Fruit fly (Drosophila melanogaster): Measurements from ENCODE around the gene His2Av.

Gene His2Av

DNA sequence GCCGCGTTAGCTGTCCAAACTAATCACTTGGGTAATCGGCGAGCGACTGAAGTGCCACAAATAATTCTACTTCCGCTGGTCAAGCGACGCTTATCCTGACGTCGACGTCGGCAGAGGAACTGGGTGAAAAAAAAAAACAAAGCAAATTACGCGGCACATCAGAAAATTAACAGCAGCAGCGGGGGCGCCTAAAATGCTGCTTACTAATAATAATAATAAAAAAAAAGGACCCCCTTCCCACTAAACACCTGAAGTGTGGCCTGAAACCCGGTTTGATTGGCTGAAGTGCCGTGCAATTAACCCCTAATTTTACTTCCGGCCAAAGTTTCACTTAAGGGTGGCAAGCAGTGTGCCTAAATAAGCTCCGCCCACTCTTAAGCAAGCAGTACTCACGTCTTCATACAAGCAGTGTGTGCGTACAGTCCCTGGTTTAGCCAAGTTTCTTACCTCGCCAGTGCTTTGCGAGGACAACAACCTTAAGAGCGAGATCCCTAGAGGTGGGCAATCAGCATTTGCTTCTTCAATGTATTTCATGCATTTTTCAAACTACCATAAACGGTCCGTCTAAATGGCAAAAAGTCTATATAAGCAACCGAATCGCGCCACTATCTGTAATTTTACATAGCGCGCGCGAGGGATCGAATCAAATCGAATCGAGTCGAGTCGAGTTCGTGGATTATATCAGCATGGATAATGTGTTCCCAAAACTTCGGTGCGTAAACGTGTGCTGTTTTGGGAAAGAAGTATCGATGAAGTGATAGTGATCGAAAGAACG, 14.6 kb downstream of the His2Av start, which contains the start of the genes ro and T48 (continued):
- TF ChIP-seq toy (GFP tag; IDR thresholded peaks at IDR 0.05) (no peak), CG11247 (GFP tag; IDR thresholded peaks at IDR 0.05) (peak; percentile 53; the same call in 1 of the 2 replicates), klu (GFP tag; IDR thresholded peaks at IDR 0.05) (peak; percentile 14; the same call in 1 of the 2 replicates), Hey (tag; optimal IDR thresholded peaks at IDR 0.05) (no peak), ftz-f1 (GFP tag; optimal IDR thresholded peaks at IDR 0.05) (peak; percentile 65), CG6272 (GFP tag; IDR thresholded peaks at IDR 0.05) (peak; percentile 22; the same call in 1 of the 2 replicates), CG14050 (GFP tag; IDR thresholded peaks at IDR 0.05) (no peak), kay (GFP tag; optimal IDR thresholded peaks at IDR 0.05) (peak; percentile 16), CG17612 (GFP tag; IDR thresholded peaks at IDR 0.05) (no peak), CG10147 (GFP tag; optimal IDR thresholded peaks at IDR 0.05) (peak; percentile 49), Nf-YC (tag; optimal IDR thresholded peaks at IDR 0.05) (peak; percentile 98), CG14965 (GFP tag; optimal IDR thresholded peaks at IDR 0.05; ENCODE audit: borderline replicate concordance) (no peak), HmgZ (tag; optimal IDR thresholded peaks at IDR 0.05) (peak; percentile 91), CG16815 (GFP tag; optimal IDR thresholded peaks at IDR 0.05) (no peak), amos (GFP tag; IDR thresholded peaks at IDR 0.05; ENCODE audit: partially characterized antibody) (peak; percentile 78), CG3847 (GFP tag; IDR thresholded peaks at IDR 0.05) (peak; percentile 69), gsb (GFP tag; IDR thresholded peaks at IDR 0.05) (no peak), CG5953 (GFP tag; IDR thresholded peaks at IDR 0.05) (no peak), Hr51 (GFP tag; optimal IDR thresholded peaks at IDR 0.05) (peak; percentile 26 to 53), CG32772 (GFP tag; IDR thresholded peaks at IDR 0.05) (peak; percentile 13; the same call in 1 of the 2 replicates), CG13624 (GFP tag; optimal IDR thresholded peaks at IDR 0.05) (peak; percentile 85), Dek (tag; optimal IDR thresholded peaks at IDR 0.05) (peak; percentile 82), D19B (GFP tag; optimal IDR thresholded peaks at IDR 0.05) (no peak), CG18599 (GFP tag; optimal IDR thresholded peaks at IDR 0.05) (peak; percentile 55), Sox100B (GFP tag; optimal IDR thresholded peaks at IDR 0.05) (no peak), cad (GFP tag; optimal IDR thresholded peaks at IDR 0.05) (no peak), Awh (GFP tag; IDR thresholded peaks at IDR 0.05) (no peak), sens (GFP tag) (peak; percentile 87), gt (GFP tag; IDR thresholded peaks at IDR 0.05) (no peak), Opbp (GFP tag; IDR thresholded peaks at IDR 0.05; ENCODE audit: partially characterized antibody) (peak; percentile 73), TFAM (GFP tag; optimal IDR thresholded peaks at IDR 0.05) (no peak), tap (tag; optimal IDR thresholded peaks at IDR 0.05) (no peak), crp (GFP tag; optimal IDR thresholded peaks at IDR 0.05) (peak in 1 of 2 experiments; percentile 19), esg (GFP tag; conservative IDR thresholded peaks at IDR 0.05) (no peak), Ravus (GFP tag; IDR thresholded peaks at IDR 0.05) (no peak), CG10462 (GFP tag; optimal IDR thresholded peaks at IDR 0.05) (no peak), odd (GFP tag; optimal IDR thresholded peaks at IDR 0.05) (no peak), Antp (GFP tag; optimal IDR thresholded peaks at IDR 0.05) (peak; percentile 72), BEAF-32 (GFP tag; optimal IDR thresholded peaks at IDR 0.05) (peak; percentile 86), CG43689 (GFP tag; IDR thresholded peaks at IDR 0.05) (no peak), dm (GFP tag; optimal IDR thresholded peaks at IDR 0.05) (peak; percentile 74), CG2875 (GFP tag; optimal IDR thresholded peaks at IDR 0.05) (peak; percentile 47), CG18764 (GFP tag; optimal IDR thresholded peaks at IDR 0.05) (peak; percentile 54), Poxn (GFP tag; IDR thresholded peaks at IDR 0.05) (no peak), CG1529 (GFP tag; optimal IDR thresholded peaks at IDR 0.05) (no peak), CG18619 (GFP tag; optimal IDR thresholded peaks at IDR 0.05) (peak; percentile 20), B-H2 (GFP tag; optimal IDR thresholded peaks at IDR 0.05) (peak; percentile 52), CG4730 (GFP tag; IDR thresholded peaks at IDR 0.05) (no peak), repo (GFP tag; optimal IDR thresholded peaks at IDR 0.05) (peak; percentile 71), CG17802 (tag; optimal IDR thresholded peaks at IDR 0.05) (peak; percentile 11)
